Fruit fly (Drosophila melanogaster) whole organism, embryonic: ENCODE results near the gene Cks85A.

Experiments used
- Adf1 ChIP-seq: fragments of 200-800 bp; sonication (Bioruptor generic); IDR thresholded peaks from 2 replicates; pipeline ENCODE4 v1.3.6; 2022; ENCODE audit warnings: missing biosample characterization, missing genetic modification characterization
- BEAF-32 ChIP-seq: fragments of 200-800 bp; sonication (Bioruptor generic); optimal IDR thresholded peaks from 3 replicates; lab custom pipeline; 2017; ENCODE audit warnings: missing biosample characterization, missing genetic modification characterization, mild to moderate bottlenecking, moderate library complexity, missing genetic modification reagents
- CG10267 ChIP-seq: fragments of 200-800 bp; sonication (Bioruptor generic); optimal IDR thresholded peaks from 2 replicates; lab custom pipeline; 2018; ENCODE audit warnings: missing biosample characterization, mild to moderate bottlenecking, missing genetic modification characterization, moderate library complexity
- CG10366 ChIP-seq: fragments of 200-800 bp; sonication (Bioruptor generic); IDR thresholded peaks from 2 replicates; pipeline ENCODE4 v1.3.6; 2022; ENCODE audit warnings: missing biosample characterization, missing genetic modification characterization
- CG12219 ChIP-seq: fragments of 200-800 bp; sonication (Bioruptor generic); optimal IDR thresholded peaks from 3 replicates; lab custom pipeline; 2018; ENCODE audit warnings: missing biosample characterization, mild to moderate bottlenecking, missing genetic modification characterization
- CG1233 ChIP-seq: fragments of 200-800 bp; sonication (Bioruptor generic); optimal IDR thresholded peaks from 4 replicates; lab custom pipeline; 2018; ENCODE audit warnings: missing biosample characterization, mild to moderate bottlenecking, missing genetic modification characterization
- CG18011 ChIP-seq: fragments of 200-800 bp; sonication (Bioruptor generic); optimal IDR thresholded peaks from 2 replicates; lab custom pipeline; 2017; ENCODE audit warnings: missing biosample characterization, missing genetic modification characterization, mild to moderate bottlenecking, moderate library complexity, missing genotype
- CG18262 ChIP-seq: fragments of 200-800 bp; optimal IDR thresholded peaks from 3 replicates; lab custom pipeline; 2019; ENCODE audit warnings: missing biosample characterization, mild to moderate bottlenecking, missing genetic modification characterization, moderate library complexity
- CG1832 ChIP-seq: fragments of 200-800 bp; sonication (Bioruptor generic); optimal IDR thresholded peaks from 2 replicates; lab custom pipeline; 2017; ENCODE audit warnings: missing biosample characterization, mild to moderate bottlenecking, missing genetic modification characterization, inconsistent platforms
- CG2199 ChIP-seq: fragments of 200-800 bp; sonication (Bioruptor generic); IDR thresholded peaks from 3 replicates; pipeline ENCODE4 v1.3.6; 2022; ENCODE audit warnings: missing biosample characterization, missing genetic modification characterization
- CG2678 ChIP-seq: fragments of 200-800 bp; sonication (Bioruptor generic); optimal IDR thresholded peaks from 3 replicates; lab custom pipeline; 2019; ENCODE audit warnings: missing biosample characterization, mild to moderate bottlenecking, missing genetic modification characterization, moderate library complexity
- CG31388 ChIP-seq: fragments of 200-800 bp; sonication (Bioruptor generic); optimal IDR thresholded peaks from 2 replicates; lab custom pipeline; 2016; ENCODE audit warnings: missing biosample characterization, missing genetic modification characterization
- CG4730 ChIP-seq: fragments of 200-800 bp; sonication (Bioruptor generic); IDR thresholded peaks from 2 replicates; pipeline ENCODE4 v1.3.6; 2022; ENCODE audit warnings: missing biosample characterization, missing genetic modification characterization
- CG6791 ChIP-seq: fragments of 200-800 bp; sonication (Bioruptor generic); IDR thresholded peaks from 3 replicates; pipeline ENCODE4 v1.3.6; 2022; ENCODE audit warnings: missing biosample characterization, missing genetic modification characterization; ENCODE audit not compliant: partially characterized antibody
- CG8281 ChIP-seq: fragments of 200-800 bp; sonication (Bioruptor generic); optimal IDR thresholded peaks from 2 replicates; lab custom pipeline; 2018; ENCODE audit warnings: missing biosample characterization, mild to moderate bottlenecking, missing genetic modification characterization, moderate library complexity
- CG9817 ChIP-seq: fragments of 200-800 bp; sonication (Bioruptor generic); optimal IDR thresholded peaks from 2 replicates; lab custom pipeline; 2018; ENCODE audit warnings: missing biosample characterization, mild to moderate bottlenecking, missing genetic modification characterization, moderate library complexity
- CkIIα-i1 ChIP-seq: fragments of 200-800 bp; sonication (Bioruptor generic); IDR thresholded peaks from 2 replicates; pipeline ENCODE4 v1.3.6; 2022; ENCODE audit warnings: missing biosample characterization, missing genetic modification characterization
- D19A ChIP-seq: fragments of 200-800 bp; optimal IDR thresholded peaks from 3 replicates; lab custom pipeline; 2019; ENCODE audit warnings: missing biosample characterization, mild to moderate bottlenecking, missing genetic modification characterization, moderate library complexity
- Dbx ChIP-seq: fragments of 200-800 bp; sonication (Bioruptor generic); IDR thresholded peaks from 3 replicates; pipeline ENCODE4 v1.3.6; 2022; ENCODE audit warnings: missing biosample characterization, missing genetic modification characterization
- Dip3 ChIP-seq: fragments of 200-800 bp; sonication (Bioruptor generic); optimal IDR thresholded peaks from 3 replicates; lab custom pipeline; 2016; ENCODE audit warnings: missing biosample characterization, missing genetic modification characterization
- E2f2 ChIP-seq: fragments of 200-800 bp; sonication (Bioruptor generic); IDR thresholded peaks from 2 replicates; pipeline ENCODE4 v1.3.6; 2022; ENCODE audit warnings: missing biosample characterization, missing genetic modification characterization
- Fer2 ChIP-seq: fragments of 200-800 bp; sonication (Bioruptor generic); optimal IDR thresholded peaks from 2 replicates; lab custom pipeline; 2018; ENCODE audit warnings: missing biosample characterization, mild to moderate bottlenecking, missing genetic modification characterization, moderate library complexity
- GATAe ChIP-seq: fragments of 200-800 bp; sonication (Bioruptor generic); conservative IDR thresholded peaks from 2 replicates; pipeline ENCODE4 v1.3.6; 2022; ENCODE audit warnings: missing biosample characterization, missing genetic modification characterization
- Mad ChIP-seq: fragments of 200-800 bp; sonication (Bioruptor generic); optimal IDR thresholded peaks from 2 replicates; lab custom pipeline; 2016; ENCODE audit warnings: missing biosample characterization, missing genetic modification characterization
- Neu2 ChIP-seq: fragments of 200-800 bp; sonication (Bioruptor generic); optimal IDR thresholded peaks from 3 replicates; lab custom pipeline; 2016; ENCODE audit warnings: missing biosample characterization, missing genetic modification characterization, borderline replicate concordance
- PHDP ChIP-seq: fragments of 200-800 bp; sonication (Bioruptor generic); optimal IDR thresholded peaks from 3 replicates; lab custom pipeline; 2018; ENCODE audit warnings: missing biosample characterization, mild to moderate bottlenecking, missing genetic modification characterization, moderate library complexity
- az2 ChIP-seq: fragments of 200-800 bp; sonication (Bioruptor generic); optimal IDR thresholded peaks from 3 replicates; lab custom pipeline; 2016; ENCODE audit warnings: missing biosample characterization, missing genetic modification characterization
- caup ChIP-seq: fragments of 200-800 bp; sonication (Bioruptor generic); optimal IDR thresholded peaks from 3 replicates; lab custom pipeline; 2017; ENCODE audit warnings: missing biosample characterization, mild to moderate bottlenecking, missing genetic modification characterization, moderate library complexity; ENCODE audit not compliant: severe bottlenecking
- chinmo ChIP-seq: fragments of 200-800 bp; sonication (Bioruptor generic); IDR thresholded peaks from 4 replicates; pipeline ENCODE4 v1.3.6; 2022; ENCODE audit warnings: missing biosample characterization, missing genetic modification characterization; ENCODE audit not compliant: partially characterized antibody
- cwo ChIP-seq: fragments of 200-800 bp; sonication (Bioruptor generic); optimal IDR thresholded peaks from 3 replicates; lab custom pipeline; 2017; ENCODE audit warnings: missing biosample characterization, missing genetic modification characterization, mild to moderate bottlenecking, moderate library complexity, missing genetic modification reagents
- dimm ChIP-seq: fragments of 200-800 bp; sonication (Bioruptor generic); IDR thresholded peaks from 2 replicates; pipeline ENCODE4 v1.3.6; 2022; ENCODE audit warnings: missing biosample characterization, missing genetic modification characterization
- dmrt99B ChIP-seq: fragments of 200-800 bp; sonication (Bioruptor generic); optimal IDR thresholded peaks from 2 replicates; lab custom pipeline; 2018; ENCODE audit warnings: missing biosample characterization, mild to moderate bottlenecking, missing genetic modification characterization, moderate library complexity
- eve ChIP-seq, 2 experiments: fragments of >200 bp; optimal IDR thresholded peaks; 2 replicates each; lab custom pipeline; 2017; ENCODE audit warnings: missing biosample characterization in 2 of 2, missing genetic modification characterization in 2 of 2
- fd102C ChIP-seq: fragments of 200-800 bp; sonication (Bioruptor generic); optimal IDR thresholded peaks from 2 replicates; lab custom pipeline; 2018; ENCODE audit warnings: missing biosample characterization, mild to moderate bottlenecking, missing genetic modification characterization, moderate library complexity
- fru ChIP-seq: fragments of >200 bp; optimal IDR thresholded peaks from 2 replicates; lab custom pipeline; 2017
- gcm ChIP-seq: fragments of 200-800 bp; sonication (Bioruptor generic); optimal IDR thresholded peaks from 2 replicates; lab custom pipeline; 2019; ENCODE audit warnings: missing biosample characterization, mild to moderate bottlenecking, missing genetic modification characterization, moderate library complexity
- gt ChIP-seq: fragments of 200-800 bp; sonication (Bioruptor generic); IDR thresholded peaks from 2 replicates; pipeline ENCODE4 v1.3.6; 2022; ENCODE audit warnings: missing biosample characterization, missing genetic modification characterization
- jigr1 ChIP-seq: fragments of 200-800 bp; sonication (Bioruptor generic); IDR thresholded peaks from 3 replicates; pipeline ENCODE4 v1.3.6; 2022; ENCODE audit warnings: missing biosample characterization, missing genetic modification characterization
- lilli ChIP-seq: fragments of 200-800 bp; sonication (Bioruptor generic); optimal IDR thresholded peaks from 3 replicates; lab custom pipeline; 2016; ENCODE audit warnings: missing biosample characterization, missing genetic modification characterization
- lola ChIP-seq, 3 experiments: fragments of >200 bp in 2 of 3; fragments of 200-800 bp in 1 of 3; sonication (Bioruptor generic) in 1 of 3; optimal IDR thresholded peaks; 2 replicates each; lab custom pipeline; 2017 to 2019; ENCODE audit warnings: missing biosample characterization in 3 of 3, missing genetic modification characterization in 3 of 3, mild to moderate bottlenecking in 1 of 3, moderate library complexity in 1 of 3
- luna ChIP-seq: fragments of 200-800 bp; sonication (Bioruptor generic); optimal IDR thresholded peaks from 2 replicates; lab custom pipeline; 2016; ENCODE audit warnings: missing biosample characterization, missing genetic modification characterization
- nerfin-2 ChIP-seq: fragments of 200-800 bp; sonication (Bioruptor generic); IDR thresholded peaks from 2 replicates; pipeline ENCODE4 v1.3.6; 2022; ENCODE audit warnings: missing biosample characterization, missing genetic modification characterization; ENCODE audit not compliant: partially characterized antibody
- sc ChIP-seq, 3 experiments: fragments of >200 bp in 2 of 3; fragments of 200-800 bp in 1 of 3; sonication (Bioruptor generic) in 1 of 3; optimal IDR thresholded peaks; 2 replicates in 2 of 3; 3 replicates in 1 of 3; lab custom pipeline; 2017; ENCODE audit warnings: mild to moderate bottlenecking in 1 of 3, missing biosample characterization in 1 of 3, missing genetic modification characterization in 1 of 3, missing genetic modification reagents in 1 of 3
- sim ChIP-seq: fragments of 200-800 bp; sonication (Bioruptor generic); IDR thresholded peaks from 2 replicates; pipeline ENCODE4 v1.3.6; 2022; ENCODE audit warnings: missing biosample characterization, missing genetic modification characterization
- tna ChIP-seq: fragments of 200-800 bp; sonication (Bioruptor generic); IDR thresholded peaks from 2 replicates; pipeline ENCODE4 v1.3.6; 2022; ENCODE audit warnings: missing biosample characterization, missing genetic modification characterization; ENCODE audit not compliant: partially characterized antibody
- twi ChIP-seq: fragments of 200-800 bp; optimal IDR thresholded peaks from 2 replicates; lab custom pipeline; 2019; ENCODE audit warnings: missing biosample characterization, mild to moderate bottlenecking, missing genetic modification characterization, moderate library complexity
- vfl ChIP-seq: fragments of 200-800 bp; sonication (Bioruptor generic); optimal IDR thresholded peaks from 2 replicates; lab custom pipeline; 2016; ENCODE audit warnings: missing biosample characterization, missing genetic modification characterization

Cks85A gene

DNA sequence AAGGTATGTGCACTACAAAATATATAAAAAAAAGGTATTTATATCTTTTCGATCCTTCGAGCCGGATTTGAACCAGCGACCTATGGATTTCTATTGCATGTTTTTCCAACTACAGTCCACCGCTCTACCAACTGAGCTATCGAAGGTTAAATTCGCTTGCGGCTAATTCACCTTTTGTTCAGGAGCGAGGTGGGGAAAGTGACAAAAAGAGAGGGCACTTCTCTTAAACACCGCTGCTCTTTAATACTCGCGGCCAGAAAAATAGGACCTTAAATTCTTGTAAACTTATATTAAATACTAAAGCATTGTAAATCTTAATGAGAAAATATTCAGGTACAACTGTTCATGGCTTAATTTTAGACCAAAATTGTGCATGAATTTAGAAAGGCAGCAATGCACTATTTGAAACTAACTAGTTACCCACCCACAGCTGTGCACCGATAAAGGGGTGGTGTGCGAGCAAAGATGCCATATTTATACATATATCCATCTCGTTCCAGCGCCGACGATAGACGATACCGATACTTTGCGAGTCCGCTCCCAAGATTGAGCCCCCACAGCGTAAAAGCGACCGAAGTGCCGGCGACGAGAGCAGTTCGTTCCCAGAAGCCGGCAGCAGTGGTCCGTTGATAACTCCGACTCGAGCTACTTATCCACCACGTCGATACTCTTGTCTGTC, 49.1 kb downstream of the Cks85A start:
- TF ChIP-seq Neu2 (GFP tag; lab: Kevin White, UChicago) (peak; percentile 83), CG6791 (GFP tag; lab: Robert Waterston, UW) (peak; percentile 92), Fer2 (tag; lab: Kevin White, UChicago) (peak; percentile 92), CG1233 (peak; percentile 97), CG10366 (peak; percentile 96), CG12219 (GFP tag; lab: Kevin White, UChicago) (peak; percentile 99), CG2678 (peak; percentile 98), PHDP (tag; lab: Kevin White, UChicago) (peak; percentile 99), CG8281 (peak; percentile 87), az2 (GFP tag; lab: Kevin White, UChicago) (peak; percentile 98), CkIIα-i1 (GFP tag; lab: Robert Waterston, UW) (0 out of 2 replicates have a peak, but pooled peaks have one; percentile 61), cwo (peak; percentile 97), twi (tag; lab: Kevin White, UChicago) (peak; percentile 91), CG2199 (GFP tag; lab: Robert Waterston, UW) (peak; percentile 96), CG4730 (GFP tag; lab: Robert Waterston, UW) (peak; percentile 89), CG18011 (GFP tag; lab: Kevin White, UChicago) (peak; percentile 90), dmrt99B (peak; percentile 98), jigr1 (peak; percentile 80; the same call in 2 of the 3 replicates), Dip3 (GFP tag; lab: Kevin White, UChicago) (peak; percentile 97), lola (GFP tag; optimal IDR thresholded peaks at IDR 0.05; lab: Kevin White, UChicago) (peak in 1 of 3 experiments; percentile 96), eve (GFP tag; optimal IDR thresholded peaks at IDR 0.05; lab: Kevin White, UChicago) (no peak), Mad (peak; percentile 96), chinmo (GFP tag; lab: Robert Waterston, UW) (0 out of 4 replicates have a peak, but pooled peaks have one; percentile 77), Dbx (GFP tag; lab: Robert Waterston, UW) (peak; percentile 96), fru (no peak), tna (GFP tag; lab: Robert Waterston, UW) (no peak; the same call in none of the 2 replicates), caup (peak; percentile 98), CG1832 (peak; percentile 72), CG31388 (peak; percentile 94), GATAe (peak; percentile 84), dimm (GFP tag; lab: Robert Waterston, UW) (peak; percentile 82), fd102C (GFP tag; lab: Kevin White, UChicago) (peak; percentile 89), nerfin-2 (peak; percentile 15; the same call in 1 of the 2 replicates), E2f2 (GFP tag; lab: Robert Waterston, UW) (peak; percentile 84), sim (GFP tag; lab: Robert Waterston, UW) (peak; percentile 96), sc (optimal IDR thresholded peaks at IDR 0.05; lab: Kevin White, UChicago) (no peak), sc (GFP tag; optimal IDR thresholded peaks at IDR 0.05; lab: Kevin White, UChicago) (peak; percentile 97), D19A (tag; lab: Kevin White, UChicago) (peak; percentile 96), gcm (GFP tag; lab: Kevin White, UChicago) (peak; percentile 99), CG9817 (peak; percentile 94), gt (GFP tag; lab: Robert Waterston, UW) (peak; percentile 91), lilli (GFP tag; lab: Kevin White, UChicago) (peak; percentile 99), CG10267 (tag; lab: Kevin White, UChicago) (peak; percentile 97), BEAF-32 (peak; percentile 72), luna (GFP tag; lab: Kevin White, UChicago) (peak; percentile 89), Adf1 (GFP tag; lab: Robert Waterston, UW) (peak; percentile 82), vfl (peak; percentile 94), CG18262 (tag; lab: Kevin White, UChicago) (peak; percentile 99)
